Worm (Caenorhabditis elegans): Measurements from ENCODE around the gene F44A2.3.

The F44A2.3 gene

ce11 chrV:9326903-9327302, 21.7 kb downstream of the F44A2.3 start:
- TF ChIP-seq elt-3 (tag; optimal IDR thresholded peaks at IDR 0.05) (no peak), nhr-2 (tag; optimal IDR thresholded peaks at IDR 0.05) (no peak), nhr-237 (tag; optimal IDR thresholded peaks at IDR 0.05) (no peak), mab-5 (tag; optimal IDR thresholded peaks at IDR 0.05) (no peak), ceh-83 (GFP tag; optimal IDR thresholded peaks at IDR 0.05) (no peak)

ce11 chrV:9327691-9328090, 22.5 kb downstream of the F44A2.3 start:
- no peak for TF ChIP-seq M03D4.4 (tag; optimal IDR thresholded peaks at IDR 0.05)
- TF ChIP-seq elt-1 (tag; optimal IDR thresholded peaks at IDR 0.05; ENCODE audit: borderline replicate concordance, insufficient read depth) = no peak

- TF ChIP-seq mab-5 (tag; optimal IDR thresholded peaks at IDR 0.05) (no peak), drap-1 (GFP tag; optimal IDR thresholded peaks at IDR 0.05) (no peak), zip-8 (tag; optimal IDR thresholded peaks at IDR 0.05) (no peak), blmp-1 (tag; optimal IDR thresholded peaks at IDR 0.05) (no peak), unc-39 (tag; optimal IDR thresholded peaks at IDR 0.05) (no peak), nhr-237 (tag; optimal IDR thresholded peaks at IDR 0.05) (no peak), elt-3 (tag; optimal IDR thresholded peaks at IDR 0.05) (no peak), mep-1 (tag; optimal IDR thresholded peaks at IDR 0.05) (no peak), lin-32 (GFP tag; optimal IDR thresholded peaks at IDR 0.05) (no peak), tbx-8 (GFP tag; optimal IDR thresholded peaks at IDR 0.05) (no peak), pha-4 (tag; optimal IDR thresholded peaks at IDR 0.05) (no peak), ceh-39 (tag; optimal IDR thresholded peaks at IDR 0.05) (no peak), lsy-2 (tag; optimal IDR thresholded peaks at IDR 0.05) (no peak), mls-2 (tag; optimal IDR thresholded peaks at IDR 0.05) (no peak), M03D4.4 (tag; optimal IDR thresholded peaks at IDR 0.05) (no peak), ceh-83 (GFP tag; optimal IDR thresholded peaks at IDR 0.05) (no peak), nhr-76 (tag; optimal IDR thresholded peaks at IDR 0.05) (no peak)
Observed at ce11 chrV:9328670-9329069, 23.5 kb downstream of the F44A2.3 start, which contains the start of gene K07B1.4. TSS of gene K07B1.4 (plus strand) at chrV:9328970.

ce11 chrV:9329245-9329979, 24.2 kb downstream of the F44A2.3 start:
- no peak for TF ChIP-seq ztf-11 (tag; optimal IDR thresholded peaks at IDR 0.05)

ce11 chrV:9332611-9333315, 27.5 kb downstream of the F44A2.3 start:
- TF ChIP-seq ham-2 (GFP tag; optimal IDR thresholded peaks at IDR 0.05) (no peak), tbx-8 (GFP tag; optimal IDR thresholded peaks at IDR 0.05) (no peak), unc-39 (tag; optimal IDR thresholded peaks at IDR 0.05) (no peak), flh-1 (GFP tag; optimal IDR thresholded peaks at IDR 0.05) (no peak), mep-1 (tag; optimal IDR thresholded peaks at IDR 0.05) (no peak), pha-4 (tag; optimal IDR thresholded peaks at IDR 0.05) (no peak), unc-62 (GFP tag; optimal IDR thresholded peaks at IDR 0.05) (no peak), snpc-4 (tag; optimal IDR thresholded peaks at IDR 0.05) (no peak), nhr-237 (tag; optimal IDR thresholded peaks at IDR 0.05) (no peak), nhr-12 (tag; optimal IDR thresholded peaks at IDR 0.05) (no peak), sem-2 (GFP tag; optimal IDR thresholded peaks at IDR 0.05) (no peak)

- TF ChIP-seq elt-1 (tag; optimal IDR thresholded peaks at IDR 0.05; ENCODE audit: borderline replicate concordance, insufficient read depth) (no peak), zip-8 (tag; optimal IDR thresholded peaks at IDR 0.05) (peak; percentile 97), snpc-4 (tag; optimal IDR thresholded peaks at IDR 0.05) (no peak), unc-39 (tag; optimal IDR thresholded peaks at IDR 0.05) (no peak), pha-4 (tag; optimal IDR thresholded peaks at IDR 0.05) (no peak)
Observed at ce11 chrV:9333316-9334048, 28.3 kb downstream of the F44A2.3 start, which contains the start of gene acl-14. TSS of gene acl-14 (minus strand) at chrV:9333631.

Data from whole organism, mixed stage, embryonic.